Fruit fly (Drosophila melanogaster) whole organism, embryonic: ENCODE data around the gene CG43675.

Source experiments
- Aef1 ChIP-seq: fragments of 200-800 bp; sonication (Bioruptor generic); IDR thresholded peaks from 3 replicates; pipeline ENCODE4 v1.3.6; 2022; ENCODE audit warnings: missing biosample characterization, missing genetic modification characterization
- CG10209 ChIP-seq: fragments of 200-800 bp; sonication (Bioruptor generic); optimal IDR thresholded peaks from 3 replicates; lab custom pipeline; 2017; ENCODE audit warnings: missing biosample characterization, mild to moderate bottlenecking, missing genetic modification characterization, missing genetic modification reagents
- CG11695 ChIP-seq: fragments of 200-800 bp; sonication (Bioruptor generic); IDR thresholded peaks from 3 replicates; pipeline ENCODE4 v1.3.6; 2022; ENCODE audit warnings: missing biosample characterization, missing genetic modification characterization
- CG1603 ChIP-seq: fragments of 200-800 bp; sonication (Bioruptor generic); optimal IDR thresholded peaks from 2 replicates; lab custom pipeline; 2019; ENCODE audit warnings: missing biosample characterization, mild to moderate bottlenecking, missing genetic modification characterization, moderate library complexity
- CG1792 ChIP-seq: fragments of 200-800 bp; sonication (Bioruptor generic); optimal IDR thresholded peaks from 2 replicates; lab custom pipeline; 2016; ENCODE audit warnings: missing biosample characterization, missing genetic modification characterization
- CG18764 ChIP-seq: fragments of 200-800 bp; sonication (Bioruptor generic); optimal IDR thresholded peaks from 3 replicates; lab custom pipeline; 2016; ENCODE audit warnings: missing biosample characterization, missing genetic modification characterization
- CG2678 ChIP-seq: fragments of 200-800 bp; sonication (Bioruptor generic); optimal IDR thresholded peaks from 3 replicates; lab custom pipeline; 2019; ENCODE audit warnings: missing biosample characterization, mild to moderate bottlenecking, missing genetic modification characterization, moderate library complexity
- CG2889 ChIP-seq: fragments of 200-800 bp; sonication (Bioruptor generic); IDR thresholded peaks from 3 replicates; pipeline ENCODE4 v1.3.6; 2022; ENCODE audit warnings: missing biosample characterization, missing genetic modification characterization
- CG3847 ChIP-seq: fragments of 200-800 bp; sonication (Bioruptor generic); IDR thresholded peaks from 2 replicates; pipeline ENCODE4 v1.3.6; 2022; ENCODE audit warnings: missing biosample characterization, missing genetic modification characterization
- CG3995 ChIP-seq: fragments of 200-800 bp; sonication (Bioruptor generic); optimal IDR thresholded peaks from 3 replicates; lab custom pipeline; 2016; ENCODE audit warnings: missing biosample characterization, missing genetic modification characterization
- CG4404 ChIP-seq: fragments of 200-800 bp; sonication (Bioruptor generic); IDR thresholded peaks from 2 replicates; pipeline ENCODE4 v1.3.6; 2022; ENCODE audit warnings: missing biosample characterization, missing genetic modification characterization
- CG8944 ChIP-seq: fragments of 200-800 bp; sonication (Bioruptor generic); optimal IDR thresholded peaks from 3 replicates; lab custom pipeline; 2016; ENCODE audit warnings: missing biosample characterization, missing genetic modification characterization
- CoRest ChIP-seq: fragments of 200-800 bp; sonication (Bioruptor generic); optimal IDR thresholded peaks from 3 replicates; lab custom pipeline; 2018; ENCODE audit warnings: missing biosample characterization, mild to moderate bottlenecking, missing genetic modification characterization, moderate library complexity
- D19A ChIP-seq: fragments of 200-800 bp; optimal IDR thresholded peaks from 3 replicates; lab custom pipeline; 2019; ENCODE audit warnings: missing biosample characterization, mild to moderate bottlenecking, missing genetic modification characterization, moderate library complexity
- Drgx ChIP-seq: fragments of 200-800 bp; sonication (Bioruptor generic); IDR thresholded peaks from 2 replicates; pipeline ENCODE4 v1.3.6; 2022; ENCODE audit warnings: missing biosample characterization, missing genetic modification characterization
- E2f2 ChIP-seq: fragments of 200-800 bp; sonication (Bioruptor generic); IDR thresholded peaks from 2 replicates; pipeline ENCODE4 v1.3.6; 2022; ENCODE audit warnings: missing biosample characterization, missing genetic modification characterization
- Hr39 ChIP-seq: fragments of >200 bp; optimal IDR thresholded peaks from 2 replicates; lab custom pipeline; 2017
- Lhr ChIP-seq: fragments of 200-800 bp; sonication (Bioruptor generic); optimal IDR thresholded peaks from 3 replicates; lab custom pipeline; 2017; ENCODE audit warnings: mild to moderate bottlenecking, missing biosample characterization, missing genetic modification reagents, missing genetic modification characterization
- Sox102F ChIP-seq: fragments of 200-800 bp; sonication (Bioruptor generic); optimal IDR thresholded peaks from 2 replicates; lab custom pipeline; 2018; ENCODE audit warnings: missing biosample characterization, mild to moderate bottlenecking, missing genetic modification characterization, moderate library complexity
- Trl ChIP-seq, 3 experiments: fragments of >200 bp in 2 of 3; fragments of 200-800 bp in 1 of 3; sonication (Bioruptor generic) in 1 of 3; optimal IDR thresholded peaks; 2 replicates in 1 of 3; 3 replicates in 2 of 3; lab custom pipeline; 2016 to 2017; ENCODE audit warnings: missing biosample characterization in 1 of 3, missing genetic modification characterization in 1 of 3
- Xrp1 ChIP-seq: fragments of 200-800 bp; sonication (Bioruptor generic); IDR thresholded peaks from 2 replicates; pipeline ENCODE4 v1.3.6; 2022; ENCODE audit warnings: missing biosample characterization, missing genetic modification characterization
- ara ChIP-seq: fragments of 200-800 bp; sonication (Bioruptor generic); IDR thresholded peaks from 2 replicates; pipeline ENCODE4 v1.3.6; 2022; ENCODE audit warnings: missing biosample characterization, missing genetic modification characterization
- az2 ChIP-seq: fragments of 200-800 bp; sonication (Bioruptor generic); optimal IDR thresholded peaks from 3 replicates; lab custom pipeline; 2016; ENCODE audit warnings: missing biosample characterization, missing genetic modification characterization
- cas ChIP-seq: fragments of 200-800 bp; sonication (Bioruptor generic); IDR thresholded peaks from 2 replicates; pipeline ENCODE4 v1.3.6; 2022; ENCODE audit warnings: missing biosample characterization, missing genetic modification characterization
- chinmo ChIP-seq: fragments of 200-800 bp; sonication (Bioruptor generic); IDR thresholded peaks from 4 replicates; pipeline ENCODE4 v1.3.6; 2022; ENCODE audit warnings: missing biosample characterization, missing genetic modification characterization; ENCODE audit not compliant: partially characterized antibody
- chm ChIP-seq: fragments of 200-800 bp; sonication (Bioruptor generic); IDR thresholded peaks from 2 replicates; pipeline ENCODE4 v1.3.6; 2022; ENCODE audit warnings: missing biosample characterization, missing genetic modification characterization
- dysf ChIP-seq: fragments of 200-800 bp; sonication (Bioruptor generic); IDR thresholded peaks from 3 replicates; pipeline ENCODE4 v1.3.6; 2022; ENCODE audit warnings: missing biosample characterization, missing genetic modification characterization
- emc ChIP-seq: fragments of 200-800 bp; sonication (Bioruptor generic); optimal IDR thresholded peaks from 2 replicates; lab custom pipeline; 2016; ENCODE audit warnings: missing biosample characterization, missing genetic modification characterization
- en ChIP-seq: fragments of 200-800 bp; sonication (Bioruptor generic); optimal IDR thresholded peaks from 2 replicates; lab custom pipeline; 2016; ENCODE audit warnings: missing biosample characterization, missing genetic modification characterization
- esg ChIP-seq: fragments of 200-800 bp; sonication (Bioruptor generic); conservative IDR thresholded peaks from 2 replicates; pipeline ENCODE4 v1.3.6; 2022; ENCODE audit warnings: missing biosample characterization, missing genetic modification characterization
- fd96Cb ChIP-seq: fragments of 200-800 bp; sonication (Bioruptor generic); optimal IDR thresholded peaks from 2 replicates; lab custom pipeline; 2018; ENCODE audit warnings: missing biosample characterization, mild to moderate bottlenecking, missing genetic modification characterization, moderate library complexity
- gcm ChIP-seq: fragments of 200-800 bp; sonication (Bioruptor generic); optimal IDR thresholded peaks from 2 replicates; lab custom pipeline; 2019; ENCODE audit warnings: missing biosample characterization, mild to moderate bottlenecking, missing genetic modification characterization, moderate library complexity
- gem ChIP-seq: fragments of 200-800 bp; sonication (Bioruptor generic); optimal IDR thresholded peaks from 2 replicates; lab custom pipeline; 2019; ENCODE audit warnings: missing biosample characterization, mild to moderate bottlenecking, missing genetic modification characterization, moderate library complexity
- gfzf ChIP-seq: fragments of 200-800 bp; sonication (Bioruptor generic); optimal IDR thresholded peaks from 2 replicates; lab custom pipeline; 2016; ENCODE audit warnings: missing biosample characterization, mild to moderate bottlenecking, missing genetic modification characterization, moderate library complexity
- grau ChIP-seq: fragments of 200-800 bp; optimal IDR thresholded peaks from 3 replicates; lab custom pipeline; 2019; ENCODE audit warnings: missing biosample characterization, mild to moderate bottlenecking, missing genetic modification characterization, moderate library complexity
- hb ChIP-seq: fragments of 200-800 bp; sonication (Bioruptor generic); IDR thresholded peaks from 3 replicates; pipeline ENCODE4 v1.3.6; 2022; ENCODE audit warnings: missing biosample characterization, missing genetic modification characterization; ENCODE audit not compliant: partially characterized antibody
- kah ChIP-seq: fragments of 200-800 bp; sonication (Bioruptor generic); optimal IDR thresholded peaks from 2 replicates; lab custom pipeline; 2018; ENCODE audit warnings: missing biosample characterization, mild to moderate bottlenecking, missing genetic modification characterization
- lola ChIP-seq, 3 experiments: fragments of >200 bp in 2 of 3; fragments of 200-800 bp in 1 of 3; sonication (Bioruptor generic) in 1 of 3; optimal IDR thresholded peaks; 2 replicates each; lab custom pipeline; 2017 to 2019; ENCODE audit warnings: missing biosample characterization in 3 of 3, missing genetic modification characterization in 3 of 3, mild to moderate bottlenecking in 1 of 3, moderate library complexity in 1 of 3
- mld ChIP-seq: fragments of 200-800 bp; sonication (Bioruptor generic); IDR thresholded peaks from 3 replicates; pipeline ENCODE4 v1.3.6; 2022; ENCODE audit warnings: missing biosample characterization, missing genetic modification characterization; ENCODE audit not compliant: partially characterized antibody
- psq ChIP-seq: fragments of 200-800 bp; sonication (Bioruptor generic); optimal IDR thresholded peaks from 2 replicates; lab custom pipeline; 2017; ENCODE audit warnings: missing biosample characterization, missing genetic modification characterization
- sens ChIP-seq: fragments of 200-800 bp; sonication (Bioruptor generic); peaks from one replicate; lab custom pipeline; 2016; ENCODE audit warnings: missing biosample characterization, missing genetic modification characterization
- shn ChIP-seq: fragments of 200-800 bp; sonication (Bioruptor generic); optimal IDR thresholded peaks from 3 replicates; lab custom pipeline; 2016; ENCODE audit warnings: missing biosample characterization, missing genetic modification characterization
- sna ChIP-seq: fragments of 200-800 bp; sonication (Bioruptor generic); IDR thresholded peaks from 2 replicates; pipeline ENCODE4 v1.3.6; 2022; ENCODE audit warnings: missing biosample characterization, missing genetic modification characterization; ENCODE audit not compliant: partially characterized antibody
- sr ChIP-seq: fragments of 200-800 bp; sonication (Bioruptor generic); IDR thresholded peaks from 3 replicates; pipeline ENCODE4 v1.3.6; 2022; ENCODE audit warnings: missing biosample characterization, missing genetic modification characterization
- trem ChIP-seq: fragments of 200-800 bp; optimal IDR thresholded peaks from 3 replicates; lab custom pipeline; 2019; ENCODE audit warnings: missing biosample characterization, mild to moderate bottlenecking, missing genetic modification characterization, moderate library complexity
- ttk ChIP-seq: fragments of 200-800 bp; sonication (Bioruptor generic); IDR thresholded peaks from 2 replicates; pipeline ENCODE4 v2.1.2; 2022; ENCODE audit warnings: missing biosample characterization, missing genetic modification characterization
- tx ChIP-seq: fragments of 200-800 bp; sonication (Bioruptor generic); optimal IDR thresholded peaks from 2 replicates; lab custom pipeline; 2016; ENCODE audit warnings: missing biosample characterization, missing genetic modification characterization
- vnd ChIP-seq: fragments of 200-800 bp; sonication (Bioruptor generic); IDR thresholded peaks from 3 replicates; pipeline ENCODE4 v1.3.6; 2022; ENCODE audit warnings: missing biosample characterization, missing genetic modification characterization; ENCODE audit not compliant: partially characterized antibody
- zfh1 ChIP-seq: fragments of 200-800 bp; sonication (Bioruptor generic); IDR thresholded peaks from 3 replicates; pipeline ENCODE4 v1.3.6; 2022; ENCODE audit warnings: missing biosample characterization, missing genetic modification characterization

CG43675 gene

dm6 chr3R:9346539-9346938 lies 8.8 kb upstream of the CG43675 start:
- no peak for TF ChIP-seq en (GFP tag; lab: Kevin White, UChicago)
- peak; percentile 70 for TF ChIP-seq grau (tag; lab: Kevin White, UChicago)
- TF ChIP-seq CG3847 = no peak
- no peak for TF ChIP-seq esg (GFP tag; lab: Robert Waterston, UW)
- TF ChIP-seq hb (GFP tag; lab: Robert Waterston, UW) = no peak
- TF ChIP-seq kah (GFP tag; lab: Kevin White, UChicago) = no peak
- peak; percentile 64 for TF ChIP-seq sens (GFP tag; lab: Kevin White, UChicago)
- TF ChIP-seq dysf = 0 out of 3 replicates have a peak, but pooled peaks have one; percentile 8
- no peak for TF ChIP-seq Lhr (GFP tag; lab: Kevin White, UChicago)
- TF ChIP-seq CG10209 (GFP tag; lab: Kevin White, UChicago) = no peak
- no peak for TF ChIP-seq sr (GFP tag; lab: Robert Waterston, UW)
- TF ChIP-seq Xrp1 (GFP tag; lab: Robert Waterston, UW) = peak; percentile 20; the same call in 1 of the 2 replicates
- TF ChIP-seq Drgx (GFP tag; lab: Robert Waterston, UW) = peak; percentile 22; the same call in 1 of the 2 replicates
- no peak for TF ChIP-seq Sox102F (GFP tag; lab: Kevin White, UChicago)
- no peak for TF ChIP-seq vnd (GFP tag; lab: Robert Waterston, UW)
- TF ChIP-seq CG11695 (GFP tag; lab: Robert Waterston, UW) = 0 out of 3 replicates have a peak, but pooled peaks have one; percentile 14
- TF ChIP-seq CG3995 = no peak
- TF ChIP-seq mld (GFP tag; lab: Robert Waterston, UW) = no peak
- no peak for TF ChIP-seq fd96Cb (tag; lab: Kevin White, UChicago)
- TF ChIP-seq psq = no peak
- TF ChIP-seq gfzf (GFP tag; lab: Kevin White, UChicago) = no peak
- TF ChIP-seq gem = peak; percentile 5
- no peak for TF ChIP-seq D19A (tag; lab: Kevin White, UChicago)
- TF ChIP-seq emc (GFP tag; lab: Kevin White, UChicago) = no peak

- no peak for TF ChIP-seq trem (tag; lab: Kevin White, UChicago)
- TF ChIP-seq chinmo = no peak
- no peak for TF ChIP-seq CG18764
- no peak for TF ChIP-seq CG2889 (GFP tag; lab: Robert Waterston, UW)
- TF ChIP-seq gcm (GFP tag; lab: Kevin White, UChicago) = peak; percentile 3
- no peak for TF ChIP-seq CG8944 (GFP tag; lab: Kevin White, UChicago)
- peak; percentile 10 for TF ChIP-seq az2 (GFP tag; lab: Kevin White, UChicago)
- TF ChIP-seq shn = no peak
- TF ChIP-seq E2f2 = peak; percentile 10; the same call in 1 of the 2 replicates
- no peak for TF ChIP-seq Aef1
- peak; percentile 20 for TF ChIP-seq CG2678 (tag; lab: Kevin White, UChicago)
- no peak for TF ChIP-seq Hr39 (lab: Kevin White, UChicago)
- TF ChIP-seq tx (GFP tag; lab: Kevin White, UChicago) = no peak
- peak; percentile 44; the same call in 1 of the 2 replicates for TF ChIP-seq CG4404 (GFP tag; lab: Robert Waterston, UW)
- TF ChIP-seq CG1603 (tag; lab: Kevin White, UChicago) = peak; percentile 19
- TF ChIP-seq ara (GFP tag; lab: Robert Waterston, UW) = peak; percentile 58
- TF ChIP-seq CoRest = no peak
- peak in 1 of 2 experiments; percentile 11 for TF ChIP-seq Trl (optimal IDR thresholded peaks at IDR 0.05; lab: Kevin White, UChicago)
- TF ChIP-seq Trl (GFP tag; optimal IDR thresholded peaks at IDR 0.05; lab: Kevin White, UChicago) = no peak
- TF ChIP-seq cas = no peak
- TF ChIP-seq sna (GFP tag; lab: Robert Waterston, UW) = no peak
- peak; percentile 48 for TF ChIP-seq gem
- peak in 1 of 3 experiments; percentile 48 for TF ChIP-seq lola (GFP tag; optimal IDR thresholded peaks at IDR 0.05; lab: Kevin White, UChicago)
- no peak for TF ChIP-seq ttk (GFP tag; lab: Robert Waterston, UW)
- TF ChIP-seq chm = no peak
- no peak for TF ChIP-seq CG1792 (GFP tag; lab: Kevin White, UChicago)
- TF ChIP-seq zfh1 = 0 out of 3 replicates have a peak, but pooled peaks have one; percentile 22
Measured at dm6 chr3R:9347702-9348378, 7.5 kb upstream of the CG43675 start.
